Worm (Caenorhabditis elegans): ENCODE results near the gene F37H8.5.

ce11 chrII:11234751-11235150 is 46.7 kb downstream of the F37H8.5 start, which contains the start of gene cox-15:
- TF ChIP-seq ztf-23 (GFP tag; IDR thresholded peaks at IDR 0.05) (no peak), med-1 (GFP tag; optimal IDR thresholded peaks at IDR 0.05; ENCODE audit: insufficient read depth) (no peak), flt-1 (GFP tag; IDR thresholded peaks at IDR 0.05) (no peak), ztf-29 (GFP tag; IDR thresholded peaks at IDR 0.05) (no peak), ref-1 (GFP tag; conservative IDR thresholded peaks at IDR 0.05) (no peak), cog-1 (tag; optimal IDR thresholded peaks at IDR 0.05) (no peak), T22C8.4 (GFP tag; IDR thresholded peaks at IDR 0.05) (no peak), klf-2 (GFP tag; conservative IDR thresholded peaks at IDR 0.05) (no peak)

Data from whole organism, midembryonic.